Fruit fly (Drosophila melanogaster) whole organism, embryonic: ENCODE results near the gene Gcna.
A peak's percentile ranks its signal among the peaks of the same experiment; 100 is the strongest.

ENCODE experiments used
- Ada2b ChIP-seq: fragments of 200-800 bp; sonication (Bioruptor generic); IDR thresholded peaks from 2 replicates; pipeline ENCODE4 v1.3.6; 2022; ENCODE audit warnings: missing biosample characterization, missing genetic modification characterization
- Awh ChIP-seq: fragments of 200-800 bp; sonication (Bioruptor generic); IDR thresholded peaks from 2 replicates; pipeline ENCODE4, ENCODE4 v1.3.6; 2022; ENCODE audit warnings: missing biosample characterization, missing genetic modification characterization
- BEAF-32 ChIP-seq: fragments of 200-800 bp; sonication (Bioruptor generic); optimal IDR thresholded peaks from 3 replicates; lab custom pipeline; 2017; ENCODE audit warnings: missing biosample characterization, missing genetic modification characterization, mild to moderate bottlenecking, moderate library complexity, missing genetic modification reagents
- C15 ChIP-seq: fragments of 200-800 bp; sonication (Bioruptor generic); IDR thresholded peaks from 3 replicates; pipeline ENCODE4 v1.3.6; 2022; ENCODE audit warnings: missing biosample characterization, missing genetic modification characterization
- CG10209 ChIP-seq: fragments of 200-800 bp; sonication (Bioruptor generic); optimal IDR thresholded peaks from 3 replicates; lab custom pipeline; 2017; ENCODE audit warnings: missing biosample characterization, mild to moderate bottlenecking, missing genetic modification characterization, missing genetic modification reagents
- CG10321 ChIP-seq: fragments of 200-800 bp; sonication (Bioruptor generic); IDR thresholded peaks from 2 replicates; pipeline ENCODE4 v1.3.6; 2022; ENCODE audit warnings: missing biosample characterization, missing genetic modification characterization
- CG11398 ChIP-seq: fragments of 200-800 bp; sonication (Bioruptor generic); optimal IDR thresholded peaks from 2 replicates; lab custom pipeline; 2016; ENCODE audit warnings: missing biosample characterization, missing genetic modification characterization
- CG11696 ChIP-seq: fragments of 200-800 bp; sonication (Bioruptor generic); IDR thresholded peaks from 2 replicates; pipeline ENCODE4 v1.3.6; 2022; ENCODE audit warnings: missing biosample characterization, missing genetic modification characterization
- CG11723 ChIP-seq: fragments of 200-800 bp; sonication (Bioruptor generic); optimal IDR thresholded peaks from 2 replicates; lab custom pipeline; 2017; ENCODE audit warnings: missing biosample characterization, mild to moderate bottlenecking, missing genetic modification characterization
- CG12071 ChIP-seq: fragments of 200-800 bp; sonication (Bioruptor generic); optimal IDR thresholded peaks from 3 replicates; lab custom pipeline; 2018; ENCODE audit warnings: missing biosample characterization, mild to moderate bottlenecking, missing genetic modification characterization
- CG13287 ChIP-seq: fragments of 200-800 bp; sonication (Bioruptor generic); IDR thresholded peaks from 2 replicates; pipeline ENCODE4 v1.3.6; 2022; ENCODE audit warnings: missing biosample characterization, missing genetic modification characterization; ENCODE audit not compliant: partially characterized antibody
- CG15269 ChIP-seq: fragments of 200-800 bp; sonication (Bioruptor generic); optimal IDR thresholded peaks from 2 replicates; lab custom pipeline; 2018; ENCODE audit warnings: missing biosample characterization, mild to moderate bottlenecking, missing genetic modification characterization, moderate library complexity
- CG1603 ChIP-seq: fragments of 200-800 bp; sonication (Bioruptor generic); optimal IDR thresholded peaks from 2 replicates; lab custom pipeline; 2019; ENCODE audit warnings: missing biosample characterization, mild to moderate bottlenecking, missing genetic modification characterization, moderate library complexity
- CG17912 ChIP-seq: fragments of 200-800 bp; sonication (Bioruptor generic); optimal IDR thresholded peaks from 2 replicates; lab custom pipeline; 2018; ENCODE audit warnings: missing biosample characterization, mild to moderate bottlenecking, missing genetic modification characterization
- CG18011 ChIP-seq: fragments of 200-800 bp; sonication (Bioruptor generic); optimal IDR thresholded peaks from 2 replicates; lab custom pipeline; 2017; ENCODE audit warnings: missing biosample characterization, missing genetic modification characterization, mild to moderate bottlenecking, moderate library complexity, missing genotype
- CG18476 ChIP-seq: fragments of 200-800 bp; sonication (Bioruptor generic); optimal IDR thresholded peaks from 2 replicates; lab custom pipeline; 2016; ENCODE audit warnings: missing biosample characterization, mild to moderate bottlenecking, missing genetic modification characterization
- CG6813 ChIP-seq: fragments of 200-800 bp; sonication (Bioruptor generic); optimal IDR thresholded peaks from 2 replicates; lab custom pipeline; 2017; ENCODE audit warnings: missing biosample characterization, missing genetic modification characterization, mild to moderate bottlenecking, moderate library complexity, missing genetic modification reagents
- CG7357 ChIP-seq: fragments of 200-800 bp; sonication (Bioruptor generic); IDR thresholded peaks from 3 replicates; pipeline ENCODE4 v1.3.6; 2022; ENCODE audit warnings: missing biosample characterization, missing genetic modification characterization
- CG7556 ChIP-seq: fragments of 200-800 bp; sonication (Bioruptor generic); optimal IDR thresholded peaks from 2 replicates; lab custom pipeline; 2017; ENCODE audit warnings: missing biosample characterization, mild to moderate bottlenecking, missing genetic modification characterization
- CG9797 ChIP-seq: fragments of 200-800 bp; sonication (Bioruptor generic); optimal IDR thresholded peaks from 3 replicates; lab custom pipeline; 2018; ENCODE audit warnings: missing biosample characterization, mild to moderate bottlenecking, missing genetic modification characterization
- CkIIα-i1 ChIP-seq: fragments of 200-800 bp; sonication (Bioruptor generic); IDR thresholded peaks from 2 replicates; pipeline ENCODE4 v1.3.6; 2022; ENCODE audit warnings: missing biosample characterization, missing genetic modification characterization
- Dbx ChIP-seq: fragments of 200-800 bp; sonication (Bioruptor generic); IDR thresholded peaks from 3 replicates; pipeline ENCODE4 v1.3.6; 2022; ENCODE audit warnings: missing biosample characterization, missing genetic modification characterization
- Dip2 ChIP-seq: fragments of 200-800 bp; sonication (Bioruptor generic); IDR thresholded peaks from 2 replicates; pipeline ENCODE4 v1.3.6; 2022; ENCODE audit warnings: missing biosample characterization, missing genetic modification characterization
- Hr3 ChIP-seq: fragments of 200-800 bp; sonication (Bioruptor generic); optimal IDR thresholded peaks from 3 replicates; lab custom pipeline; 2016; ENCODE audit warnings: missing biosample characterization, missing genetic modification characterization
- Hr39 ChIP-seq: fragments of >200 bp; optimal IDR thresholded peaks from 2 replicates; lab custom pipeline; 2017
- Mes4 ChIP-seq: fragments of 200-800 bp; sonication (Bioruptor generic); optimal IDR thresholded peaks from 2 replicates; lab custom pipeline; 2016; ENCODE audit warnings: missing biosample characterization, missing genetic modification characterization
- NFAT ChIP-seq: fragments of 200-800 bp; sonication (Bioruptor generic); IDR thresholded peaks from 2 replicates; pipeline ENCODE4 v1.3.6; 2022; ENCODE audit warnings: missing biosample characterization, missing genetic modification characterization
- NfI ChIP-seq: fragments of 200-800 bp; sonication (Bioruptor generic); optimal IDR thresholded peaks from 3 replicates; lab custom pipeline; 2018; ENCODE audit warnings: missing biosample characterization, mild to moderate bottlenecking, missing genetic modification characterization, moderate library complexity
- Usf ChIP-seq: fragments of 200-800 bp; sonication (Bioruptor generic); optimal IDR thresholded peaks from 2 replicates; lab custom pipeline; 2017; ENCODE audit warnings: missing genotype, missing biosample characterization, missing genetic modification characterization
- Xbp1 ChIP-seq: fragments of 200-800 bp; sonication (Bioruptor generic); optimal IDR thresholded peaks from 3 replicates; lab custom pipeline; 2016; ENCODE audit warnings: missing biosample characterization, mild to moderate bottlenecking, missing genetic modification characterization
- ac ChIP-seq: fragments of 200-800 bp; sonication (Bioruptor generic); optimal IDR thresholded peaks from 3 replicates; lab custom pipeline; 2017; ENCODE audit warnings: missing biosample characterization, mild to moderate bottlenecking, missing genetic modification characterization
- amos ChIP-seq: fragments of 200-800 bp; sonication (Bioruptor generic); IDR thresholded peaks from 2 replicates; pipeline ENCODE4 v1.3.6; 2022; ENCODE audit warnings: missing biosample characterization, missing genetic modification characterization; ENCODE audit not compliant: partially characterized antibody
- ci ChIP-seq: fragments of 200-800 bp; sonication (Bioruptor generic); IDR thresholded peaks from 3 replicates; pipeline ENCODE4 v1.3.6; 2022; ENCODE audit warnings: missing biosample characterization, missing genetic modification characterization
- corto ChIP-seq: fragments of 200-800 bp; sonication (Bioruptor generic); optimal IDR thresholded peaks from 2 replicates; lab custom pipeline; 2016; ENCODE audit warnings: missing biosample characterization, mild to moderate bottlenecking, missing genetic modification characterization, moderate library complexity
- en ChIP-seq: fragments of 200-800 bp; sonication (Bioruptor generic); optimal IDR thresholded peaks from 2 replicates; lab custom pipeline; 2016; ENCODE audit warnings: missing biosample characterization, missing genetic modification characterization
- gce ChIP-seq: fragments of 200-800 bp; sonication (Bioruptor generic); IDR thresholded peaks from 3 replicates; pipeline ENCODE4 v1.3.6; 2022; ENCODE audit warnings: missing biosample characterization, missing genetic modification characterization
- grau ChIP-seq: fragments of 200-800 bp; optimal IDR thresholded peaks from 3 replicates; lab custom pipeline; 2019; ENCODE audit warnings: missing biosample characterization, mild to moderate bottlenecking, missing genetic modification characterization, moderate library complexity
- h ChIP-seq: fragments of >200 bp; optimal IDR thresholded peaks from 2 replicates; lab custom pipeline; 2017
- hb ChIP-seq: fragments of 200-800 bp; sonication (Bioruptor generic); IDR thresholded peaks from 3 replicates; pipeline ENCODE4 v1.3.6; 2022; ENCODE audit warnings: missing biosample characterization, missing genetic modification characterization; ENCODE audit not compliant: partially characterized antibody
- kah ChIP-seq: fragments of 200-800 bp; sonication (Bioruptor generic); optimal IDR thresholded peaks from 2 replicates; lab custom pipeline; 2018; ENCODE audit warnings: missing biosample characterization, mild to moderate bottlenecking, missing genetic modification characterization
- nmo ChIP-seq: fragments of 200-800 bp; sonication (Bioruptor generic); optimal IDR thresholded peaks from 2 replicates; lab custom pipeline; 2018; ENCODE audit warnings: missing biosample characterization, mild to moderate bottlenecking, missing genetic modification characterization, moderate library complexity
- ro ChIP-seq: fragments of 200-800 bp; sonication (Bioruptor generic); IDR thresholded peaks from 2 replicates; pipeline ENCODE4 v1.3.6; 2022; ENCODE audit warnings: missing biosample characterization, missing genetic modification characterization
- schlank ChIP-seq: fragments of 200-800 bp; sonication (Bioruptor generic); optimal IDR thresholded peaks from 2 replicates; lab custom pipeline; 2018; ENCODE audit warnings: missing biosample characterization, mild to moderate bottlenecking, missing genetic modification characterization
- sens-2 ChIP-seq: fragments of 200-800 bp; sonication (Bioruptor generic); IDR thresholded peaks from 2 replicates; pipeline ENCODE4 v1.3.6; 2022; ENCODE audit warnings: missing biosample characterization, missing genetic modification characterization
- slou ChIP-seq: fragments of 200-800 bp; sonication (Bioruptor generic); optimal IDR thresholded peaks from 3 replicates; lab custom pipeline; 2016; ENCODE audit warnings: missing biosample characterization, missing genetic modification characterization
- ssp ChIP-seq: fragments of 200-800 bp; sonication (Bioruptor generic); IDR thresholded peaks from 2 replicates; pipeline ENCODE4 v1.3.6; 2022; ENCODE audit warnings: missing biosample characterization, missing genetic modification characterization
- sug ChIP-seq: fragments of 200-800 bp; optimal IDR thresholded peaks from 2 replicates; lab custom pipeline; 2019; ENCODE audit warnings: missing biosample characterization, mild to moderate bottlenecking, missing genetic modification characterization, moderate library complexity
- tna ChIP-seq: fragments of 200-800 bp; sonication (Bioruptor generic); IDR thresholded peaks from 2 replicates; pipeline ENCODE4 v1.3.6; 2022; ENCODE audit warnings: missing biosample characterization, missing genetic modification characterization; ENCODE audit not compliant: partially characterized antibody
- tx ChIP-seq: fragments of 200-800 bp; sonication (Bioruptor generic); optimal IDR thresholded peaks from 2 replicates; lab custom pipeline; 2016; ENCODE audit warnings: missing biosample characterization, missing genetic modification characterization
- wor ChIP-seq: fragments of 200-800 bp; sonication (Bioruptor generic); IDR thresholded peaks from 2 replicates; pipeline ENCODE4 v1.3.6; 2022; ENCODE audit warnings: missing biosample characterization, missing genetic modification characterization

Gene Gcna

dm6 chrX:1877107-1877736 is 11.6 kb upstream of the Gcna start, which contains the start of the genes CG14817 and CG14805 (continued):
- TF ChIP-seq C15 (GFP tag; lab: Robert Waterston, UW) (0 out of 3 replicates have a peak, but pooled peaks have one; percentile 44), nmo (GFP tag; lab: Kevin White, UChicago) (peak; percentile 53), CG11723 (GFP tag; lab: Kevin White, UChicago) (peak; percentile 62), CG18011 (GFP tag; lab: Kevin White, UChicago) (peak; percentile 53), Hr39 (lab: Kevin White, UChicago) (no peak), Usf (GFP tag; lab: Kevin White, UChicago) (peak; percentile 26), Xbp1 (GFP tag; lab: Kevin White, UChicago) (peak; percentile 34), CG9797 (GFP tag; lab: Kevin White, UChicago) (peak; percentile 72), grau (tag; lab: Kevin White, UChicago) (peak; percentile 66), CG17912 (GFP tag; lab: Kevin White, UChicago) (peak; percentile 84), wor (GFP tag; lab: Robert Waterston, UW) (no peak), CG18476 (no peak), CG15269 (tag; lab: Kevin White, UChicago) (peak; percentile 69), kah (GFP tag; lab: Kevin White, UChicago) (peak; percentile 74), CG7357 (GFP tag; lab: Robert Waterston, UW) (no peak), ci (GFP tag; lab: Robert Waterston, UW) (peak; percentile 91), Dip2 (no peak), Mes4 (GFP tag; lab: Kevin White, UChicago) (peak; percentile 58), CG10321 (no peak), ro (no peak), ssp (no peak), amos (GFP tag; lab: Robert Waterston, UW) (peak; percentile 66), tna (no peak; the same call in 1 of the 2 replicates), Ada2b (peak; percentile 24; the same call in 1 of the 2 replicates), CG11398 (no peak), CkIIα-i1 (GFP tag; lab: Robert Waterston, UW) (0 out of 2 replicates have a peak, but pooled peaks have one; percentile 2), slou (GFP tag; lab: Kevin White, UChicago) (no peak), CG12071 (GFP tag; lab: Kevin White, UChicago) (peak; percentile 83), corto (no peak), schlank (tag; lab: Kevin White, UChicago) (peak; percentile 85), CG11696 (GFP tag; lab: Robert Waterston, UW) (no peak), sug (tag; lab: Kevin White, UChicago) (peak; percentile 72), CG7556 (GFP tag; lab: Kevin White, UChicago) (peak; percentile 45), NFAT (GFP tag; lab: Robert Waterston, UW) (peak; percentile 68; the same call in 1 of the 2 replicates), CG10209 (GFP tag; lab: Kevin White, UChicago) (peak; percentile 72), gce (GFP tag; lab: Robert Waterston, UW) (peak; percentile 66; the same call in 2 of the 3 replicates), h (no peak), Awh (GFP tag; lab: Robert Waterston, UW) (peak; percentile 46; the same call in 1 of the 2 replicates), BEAF-32 (peak; percentile 70), tx (GFP tag; lab: Kevin White, UChicago) (no peak), en (GFP tag; lab: Kevin White, UChicago) (peak; percentile 35), NfI (GFP tag; lab: Kevin White, UChicago) (peak; percentile 86), ac (GFP tag; lab: Kevin White, UChicago) (peak; percentile 48), CG13287 (GFP tag; lab: Robert Waterston, UW) (peak; percentile 70), hb (GFP tag; lab: Robert Waterston, UW) (no peak), Hr3 (GFP tag; lab: Kevin White, UChicago) (no peak), CG6813 (peak; percentile 89), sens-2 (peak; percentile 41), CG1603 (no peak), Dbx (GFP tag; lab: Robert Waterston, UW) (no peak)
